Fruit fly (Drosophila melanogaster): ENCODE data around the gene CG9981.

- TF ChIP-seq lz (GFP tag; optimal IDR thresholded peaks at IDR 0.05) = no peak
- TF ChIP-seq svp (GFP tag) = peak; percentile 77
Observed at dm6 chrX:16442361-16442760, 37.4 kb upstream of the CG9981 start.
